Worm (Caenorhabditis elegans) whole organism, L4/young adult: ENCODE data around the gene ric-4.

Experiments used
- W03F9.2 ChIP-seq: fragments of 150-350 bp; optimal IDR thresholded peaks from 2 replicates; lab custom pipeline; 2014; ENCODE audit warnings: missing biosample characterization, missing genetic modification characterization
- dao-5 ChIP-seq: sonication (generic microtip); optimal IDR thresholded peaks from 2 replicates; lab custom pipeline; 2016; ENCODE audit warnings: missing genotype, missing genetic modification characterization, moderate library complexity, missing compliant biosample characterization
- him-1 ChIP-seq: sonication (generic microtip); optimal IDR thresholded peaks from 2 replicates; lab custom pipeline; 2016; ENCODE audit warnings: missing genotype, missing genetic modification reagents, missing genetic modification characterization, missing compliant biosample characterization

ce11 chrV:10265019-10265418 is 5.1 kb downstream of the ric-4 start:
- TF ChIP-seq him-1: no peak
- TF ChIP-seq W03F9.2: no peak
- no peak for TF ChIP-seq dao-5
